Worm (Caenorhabditis elegans): ENCODE data around the gene srd-23.

ce11 chrIV:15220253-15220652 lies 40.5 kb downstream of the srd-23 start, which contains the start of gene Y40H7A.11:
- TF ChIP-seq pes-1 (GFP tag; IDR thresholded peaks at IDR 0.05) (no peak), ama-1 (optimal IDR thresholded peaks at IDR 0.05) (no peak), ceh-13 (GFP tag; optimal IDR thresholded peaks at IDR 0.05) (no peak), flt-1 (GFP tag; IDR thresholded peaks at IDR 0.05) (no peak), B0310.2 (tag; optimal IDR thresholded peaks at IDR 0.05) (no peak)
